Fruit fly (Drosophila melanogaster) whole organism, adult: ENCODE data around the gene CG31778.

Experiments
- CG11617 ChIP-seq: fragments of 200-800 bp; sonication (Bioruptor generic); optimal IDR thresholded peaks from 2 replicates; lab custom pipeline; 2017; ENCODE audit warnings: mild to moderate bottlenecking, missing biosample characterization, missing genetic modification reagents, missing genetic modification characterization
- CG33017 ChIP-seq: fragments of 200-800 bp; sonication (Bioruptor generic); optimal IDR thresholded peaks from 2 replicates; lab custom pipeline; 2018; ENCODE audit warnings: missing biosample characterization, mild to moderate bottlenecking, missing genetic modification characterization, moderate library complexity
- CG5204 ChIP-seq: fragments of 200-800 bp; sonication (Bioruptor generic); optimal IDR thresholded peaks from 2 replicates; lab custom pipeline; 2016; ENCODE audit warnings: missing biosample characterization, missing genetic modification characterization
- CG7045 ChIP-seq: fragments of 200-800 bp; sonication (Bioruptor generic); optimal IDR thresholded peaks from 2 replicates; lab custom pipeline; 2017; ENCODE audit warnings: missing biosample characterization, mild to moderate bottlenecking, missing genetic modification characterization
- CG7101 ChIP-seq: fragments of 200-800 bp; sonication (Bioruptor generic); optimal IDR thresholded peaks from 2 replicates; lab custom pipeline; 2018; ENCODE audit warnings: missing biosample characterization, mild to moderate bottlenecking, missing genetic modification characterization, moderate library complexity
- Clk ChIP-seq: fragments of 200-800 bp; sonication (Bioruptor generic); optimal IDR thresholded peaks from 2 replicates; lab custom pipeline; 2017; ENCODE audit warnings: missing biosample characterization, missing genetic modification characterization
- Crg-1 ChIP-seq: fragments of 200-800 bp; sonication (Bioruptor generic); optimal IDR thresholded peaks from 2 replicates; lab custom pipeline; 2016; ENCODE audit warnings: missing biosample characterization, missing genetic modification characterization
- Hr96 ChIP-seq: fragments of 200-800 bp; sonication (Bioruptor generic); optimal IDR thresholded peaks from 2 replicates; lab custom pipeline; 2016; ENCODE audit warnings: missing biosample characterization, missing genetic modification characterization
- Mnt ChIP-seq: fragments of 200-800 bp; sonication (Bioruptor generic); optimal IDR thresholded peaks from 2 replicates; lab custom pipeline; 2016; ENCODE audit warnings: missing biosample characterization, mild to moderate bottlenecking, missing genetic modification characterization
- bab1 ChIP-seq: fragments of 200-800 bp; sonication (Bioruptor generic); optimal IDR thresholded peaks from 3 replicates; lab custom pipeline; 2019; ENCODE audit warnings: missing biosample characterization, mild to moderate bottlenecking, missing genetic modification characterization, moderate library complexity
- kay ChIP-seq: fragments of 200-800 bp; sonication (Bioruptor generic); peaks from one replicate; lab custom pipeline; 2016; ENCODE audit warnings: missing biosample characterization, missing genetic modification characterization, borderline replicate concordance
- ovo ChIP-seq: fragments of 200-800 bp; sonication (Bioruptor generic); optimal IDR thresholded peaks from 2 replicates; lab custom pipeline; 2016; ENCODE audit warnings: missing biosample characterization, missing genetic modification characterization
- pad ChIP-seq: fragments of 200-800 bp; sonication (Bioruptor generic); optimal IDR thresholded peaks from 3 replicates; lab custom pipeline; 2017; ENCODE audit warnings: missing biosample characterization, missing genetic modification characterization, mild to moderate bottlenecking, moderate library complexity, missing genetic modification reagents
- toe ChIP-seq: fragments of 200-800 bp; sonication (Bioruptor generic); optimal IDR thresholded peaks from 2 replicates; lab custom pipeline; 2016; ENCODE audit warnings: missing biosample characterization, missing genetic modification characterization

DNA sequence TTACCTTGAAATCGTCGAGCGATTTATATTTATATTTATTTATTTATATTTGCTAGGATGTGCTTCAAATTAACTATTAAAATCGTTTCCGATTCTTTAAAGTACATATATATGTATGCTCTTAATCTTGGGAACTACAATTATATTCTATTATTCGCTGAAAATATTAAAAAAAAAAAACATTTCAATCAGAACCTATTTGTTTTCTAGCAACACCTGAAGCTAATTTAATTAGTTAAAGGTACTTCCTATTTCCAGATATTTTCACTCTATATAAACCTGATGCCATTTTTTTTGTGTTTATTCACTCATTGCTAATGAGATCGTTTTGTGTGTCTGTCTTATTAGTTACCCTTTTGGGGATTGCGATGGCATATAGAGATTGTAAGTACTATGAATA is 4.3 kb downstream of the CG31778 start, which contains the start of gene CG42467:
- TF ChIP-seq ovo (GFP tag; lab: Kevin White, UChicago) (no peak), kay (GFP tag; lab: Kevin White, UChicago) (no peak), CG7101 (tag; lab: Kevin White, UChicago) (no peak), CG7045 (GFP tag; lab: Kevin White, UChicago) (no peak), Hr96 (GFP tag; lab: Kevin White, UChicago) (no peak), toe (GFP tag; lab: Kevin White, UChicago) (no peak), CG11617 (GFP tag; lab: Kevin White, UChicago) (no peak), CG5204 (GFP tag; lab: Kevin White, UChicago) (no peak), bab1 (GFP tag; lab: Kevin White, UChicago) (no peak), Clk (GFP tag; lab: Kevin White, UChicago) (no peak), Mnt (GFP tag; lab: Kevin White, UChicago) (no peak), Crg-1 (GFP tag; lab: Kevin White, UChicago) (no peak), CG33017 (tag; lab: Kevin White, UChicago) (no peak), pad (GFP tag; lab: Kevin White, UChicago) (no peak)
